Worm (Caenorhabditis elegans) whole organism, L1 larva: ENCODE measurements around the gene tre-5.

ENCODE experiments used
- C04F5.9 ChIP-seq: sonication (generic microtip); optimal IDR thresholded peaks from 2 replicates; lab custom pipeline; 2016; ENCODE audit warnings: missing genetic modification characterization, missing compliant biosample characterization
- C34B4.2 ChIP-seq: sonication (generic microtip); optimal IDR thresholded peaks from 2 replicates; lab custom pipeline; 2017; ENCODE audit warnings: mild to moderate bottlenecking, missing genetic modification characterization, missing compliant biosample characterization
- F16B12.6 ChIP-seq: fragments of 150-350 bp; optimal IDR thresholded peaks from 2 replicates; lab custom pipeline; 2014; ENCODE audit warnings: missing biosample characterization, missing genetic modification characterization
- Y116A8C.19 ChIP-seq: sonication (generic microtip); optimal IDR thresholded peaks from 2 replicates; lab custom pipeline; 2016; ENCODE audit warnings: missing compliant biosample characterization, missing genetic modification characterization, borderline replicate concordance
- ama-1 ChIP-seq: fragments of 150-350 bp; optimal IDR thresholded peaks from 2 replicates; lab custom pipeline; 2014
- ceh-63 ChIP-seq: fragments of 200-800 bp; sonication (Bioruptor generic); optimal IDR thresholded peaks from 2 replicates; lab custom pipeline; 2018; ENCODE audit warnings: mild to moderate bottlenecking, missing genetic modification characterization, missing compliant biosample characterization
- ceh-82 ChIP-seq, 3 experiments: fragments of 150-350 bp in 1 of 3; sonication (generic microtip) in 2 of 3; optimal IDR thresholded peaks; 2 replicates each; lab custom pipeline; 2014 to 2017; ENCODE audit warnings: missing biosample characterization in 3 of 3, missing genetic modification characterization in 3 of 3
- ceh-90 ChIP-seq: sonication (generic microtip); optimal IDR thresholded peaks from 2 replicates; lab custom pipeline; 2016; ENCODE audit warnings: missing genetic modification characterization, missing compliant biosample characterization
- dpl-1 ChIP-seq, 3 experiments: fragments of 150-350 bp in 2 of 3; sonication (generic microtip) in 1 of 3; optimal IDR thresholded peaks; 2 replicates each; lab custom pipeline; 2014 to 2017; ENCODE audit warnings: missing biosample characterization in 3 of 3, missing genetic modification characterization in 3 of 3, missing genetic modification reagents in 3 of 3
- efl-1 ChIP-seq, 4 experiments: fragments of 150-350 bp; optimal IDR thresholded peaks in 3 of 4; peaks in 1 of 4; 1 replicate in 1 of 4; 2 replicates in 3 of 4; lab custom pipeline; 2014; ENCODE audit warnings: missing biosample characterization in 2 of 4, missing genetic modification characterization in 2 of 4, missing genetic modification reagents in 2 of 4
- efl-3 ChIP-seq: fragments of 200-800 bp; sonication (Bioruptor generic); optimal IDR thresholded peaks from 2 replicates; lab custom pipeline; 2018; ENCODE audit warnings: mild to moderate bottlenecking, missing genetic modification characterization, missing compliant biosample characterization
- egl-13 ChIP-seq: sonication (generic microtip); optimal IDR thresholded peaks from 2 replicates; lab custom pipeline; 2016; ENCODE audit warnings: missing genotype, missing genetic modification reagents, missing genetic modification characterization, missing compliant biosample characterization
- egl-27 ChIP-seq, 2 experiments: fragments of 150-350 bp in 1 of 2; sonication (generic microtip); optimal IDR thresholded peaks; 3 replicates each; lab custom pipeline; 2017 to 2018; ENCODE audit warnings: missing biosample characterization in 2 of 2, missing genetic modification characterization in 2 of 2, missing genetic modification reagents in 2 of 2
- elt-2 ChIP-seq: sonication (generic microtip); optimal IDR thresholded peaks from 2 replicates; lab custom pipeline; 2016; ENCODE audit warnings: missing genetic modification characterization, mild to moderate bottlenecking, inconsistent platforms, missing compliant biosample characterization, missing genetic modification reagents
- elt-3 ChIP-seq, 6 experiments: fragments of 150-350 bp in 1 of 6; sonication (generic microtip); optimal IDR thresholded peaks; 2 replicates each; lab custom pipeline; 2017 to 2018; ENCODE audit warnings: missing biosample characterization in 6 of 6, missing genetic modification characterization in 6 of 6, inconsistent platforms in 1 of 6
- ets-5 ChIP-seq: fragments of 200-800 bp; sonication (Bioruptor generic); IDR thresholded peaks from 2 replicates; pipeline ENCODE4 v1.3.6; 2022; ENCODE audit warnings: missing genetic modification characterization, missing compliant biosample characterization
- fkh-10 ChIP-seq: sonication (generic microtip); optimal IDR thresholded peaks from 2 replicates; lab custom pipeline; 2017; ENCODE audit warnings: missing biosample characterization, missing genetic modification reagents, missing genetic modification characterization
- fkh-4 ChIP-seq: sonication (generic microtip); optimal IDR thresholded peaks from 2 replicates; lab custom pipeline; 2016; ENCODE audit warnings: missing compliant biosample characterization, missing genetic modification characterization, borderline replicate concordance
- fkh-8 ChIP-seq: sonication (generic microtip); optimal IDR thresholded peaks from 2 replicates; lab custom pipeline; 2016; ENCODE audit warnings: mild to moderate bottlenecking, missing genetic modification characterization, missing compliant biosample characterization
- hlh-17 ChIP-seq: fragments of 200-800 bp; sonication (Bioruptor generic); optimal IDR thresholded peaks from 2 replicates; lab custom pipeline; 2018; ENCODE audit warnings: missing genetic modification characterization, mild to moderate bottlenecking, missing compliant biosample characterization, moderate library complexity, borderline replicate concordance
- jun-1 ChIP-seq: fragments of 150-350 bp; optimal IDR thresholded peaks from 2 replicates; lab custom pipeline; 2014; ENCODE audit warnings: missing biosample characterization, missing genetic modification reagents, missing genetic modification characterization
- lin-14 ChIP-seq: fragments of 200-800 bp; sonication (Bioruptor generic); optimal IDR thresholded peaks from 2 replicates; lab custom pipeline; 2018; ENCODE audit warnings: mild to moderate bottlenecking, missing genetic modification characterization, moderate library complexity, missing compliant biosample characterization
- lin-15B ChIP-seq: fragments of 150-350 bp; sonication (generic microtip); optimal IDR thresholded peaks from 3 replicates; lab custom pipeline; 2014; ENCODE audit warnings: missing biosample characterization, missing genetic modification characterization
- lir-3 ChIP-seq: sonication (generic microtip); optimal IDR thresholded peaks from 2 replicates; lab custom pipeline; 2016; ENCODE audit warnings: mild to moderate bottlenecking, missing genetic modification characterization, moderate library complexity, missing compliant biosample characterization; ENCODE audit not compliant: poor library complexity
- lsy-2 ChIP-seq, 2 experiments: fragments of 150-350 bp; optimal IDR thresholded peaks; 2 replicates each; lab custom pipeline; 2014; ENCODE audit warnings: missing biosample characterization in 2 of 2, missing genetic modification characterization in 2 of 2
- mab-9 ChIP-seq: fragments of 200-800 bp; sonication (Bioruptor generic); IDR thresholded peaks from 2 replicates; pipeline ENCODE4 v1.3.6; 2022; ENCODE audit warnings: missing genetic modification reagents, missing genetic modification characterization, missing compliant biosample characterization
- mep-1 ChIP-seq: fragments of 150-350 bp; optimal IDR thresholded peaks from 2 replicates; lab custom pipeline; 2014; ENCODE audit warnings: missing biosample characterization, missing genetic modification characterization
- nhr-11 ChIP-seq: fragments of 150-350 bp; optimal IDR thresholded peaks from 2 replicates; lab custom pipeline; 2014; ENCODE audit warnings: missing biosample characterization, missing genetic modification characterization
- nhr-12 ChIP-seq: sonication (generic microtip); optimal IDR thresholded peaks from 2 replicates; lab custom pipeline; 2017; ENCODE audit warnings: missing biosample characterization, missing genetic modification characterization
- nhr-19 ChIP-seq: fragments of 200-800 bp; sonication (Bioruptor generic); conservative IDR thresholded peaks from 2 replicates; pipeline ENCODE4 v1.3.6; 2022; ENCODE audit warnings: missing genetic modification characterization, missing compliant biosample characterization
- nhr-20 ChIP-seq: sonication (generic microtip); optimal IDR thresholded peaks from 2 replicates; lab custom pipeline; 2016; ENCODE audit warnings: mild to moderate bottlenecking, missing genetic modification characterization, missing compliant biosample characterization
- nhr-237 ChIP-seq: fragments of 150-350 bp; optimal IDR thresholded peaks from 2 replicates; lab custom pipeline; 2014; ENCODE audit warnings: missing biosample characterization, missing genetic modification characterization
- nhr-28 ChIP-seq: fragments of 150-350 bp; optimal IDR thresholded peaks from 2 replicates; lab custom pipeline; 2014; ENCODE audit warnings: missing biosample characterization, missing genetic modification characterization
- nhr-47 ChIP-seq: sonication (generic microtip); optimal IDR thresholded peaks from 2 replicates; lab custom pipeline; 2016; ENCODE audit warnings: mild to moderate bottlenecking, missing genetic modification characterization, moderate library complexity, missing compliant biosample characterization
- nhr-71 ChIP-seq: sonication (generic microtip); optimal IDR thresholded peaks from 2 replicates; lab custom pipeline; 2016; ENCODE audit warnings: mild to moderate bottlenecking, missing genetic modification characterization, moderate library complexity, missing compliant biosample characterization
- nhr-84 ChIP-seq: sonication (generic microtip); optimal IDR thresholded peaks from 2 replicates; lab custom pipeline; 2017; ENCODE audit warnings: missing biosample characterization, missing genetic modification characterization
- nhr-85 ChIP-seq: sonication (generic microtip); peaks from one replicate; lab custom pipeline; 2016; ENCODE audit warnings: missing genetic modification characterization, inconsistent platforms, missing compliant biosample characterization
- pax-3 ChIP-seq: fragments of 200-800 bp; sonication (Bioruptor generic); optimal IDR thresholded peaks from 2 replicates; lab custom pipeline; 2018; ENCODE audit warnings: mild to moderate bottlenecking, missing genetic modification characterization, moderate library complexity, missing compliant biosample characterization
- pqm-1 ChIP-seq: sonication (generic microtip); optimal IDR thresholded peaks from 3 replicates; lab custom pipeline; 2017; ENCODE audit warnings: missing biosample characterization, missing genetic modification characterization
- rnt-1 ChIP-seq: sonication (generic microtip); optimal IDR thresholded peaks from 2 replicates; lab custom pipeline; 2016; ENCODE audit warnings: mild to moderate bottlenecking, missing genetic modification characterization, moderate library complexity, missing compliant biosample characterization
- snpc-4 ChIP-seq: fragments of 150-350 bp; optimal IDR thresholded peaks from 2 replicates; lab custom pipeline; 2014; ENCODE audit warnings: missing biosample characterization, missing genetic modification characterization
- snu-23 ChIP-seq: sonication (generic microtip); optimal IDR thresholded peaks from 2 replicates; lab custom pipeline; 2016; ENCODE audit warnings: missing genetic modification characterization, missing compliant biosample characterization
- sptf-1 ChIP-seq: fragments of 150-350 bp; optimal IDR thresholded peaks from 2 replicates; lab custom pipeline; 2014; ENCODE audit warnings: missing biosample characterization, missing genetic modification characterization
- sup-37 ChIP-seq: fragments of 200-800 bp; sonication (Bioruptor generic); optimal IDR thresholded peaks from 2 replicates; lab custom pipeline; 2018; ENCODE audit warnings: mild to moderate bottlenecking, missing genetic modification characterization, missing compliant biosample characterization
- unc-130 ChIP-seq: fragments of 150-350 bp; optimal IDR thresholded peaks from 2 replicates; lab custom pipeline; 2017; ENCODE audit warnings: missing biosample characterization, missing genetic modification characterization, inconsistent platforms
- unc-30 ChIP-seq: sonication (generic microtip); optimal IDR thresholded peaks from 2 replicates; lab custom pipeline; 2017; ENCODE audit warnings: missing biosample characterization, missing genetic modification characterization
- unc-62 ChIP-seq: fragments of 150-350 bp; optimal IDR thresholded peaks from 2 replicates; lab custom pipeline; 2014; ENCODE audit warnings: missing biosample characterization, missing genetic modification reagents, missing genetic modification characterization
- unc-86 ChIP-seq: sonication (generic microtip); optimal IDR thresholded peaks from 2 replicates; lab custom pipeline; 2016; ENCODE audit warnings: missing genetic modification characterization, missing compliant biosample characterization
- vab-15 ChIP-seq: sonication (generic microtip); optimal IDR thresholded peaks from 2 replicates; lab custom pipeline; 2017; ENCODE audit warnings: missing genotype, mild to moderate bottlenecking, missing genetic modification characterization, missing compliant biosample characterization
- xbp-1 ChIP-seq: sonication (generic microtip); optimal IDR thresholded peaks from 2 replicates; lab custom pipeline; 2016; ENCODE audit warnings: missing genetic modification characterization, missing compliant biosample characterization
- ztf-4 ChIP-seq: fragments of 150-350 bp; optimal IDR thresholded peaks from 2 replicates; lab custom pipeline; 2014; ENCODE audit warnings: missing biosample characterization, missing genetic modification characterization

tre-5 gene

ce11 chrII:97992-98763 is 43.1 kb upstream of the tre-5 start, which contains the start of the genes luc-7L3 and sftb-6 (continued):
- TF ChIP-seq nhr-20 (tag; lab: Kevin White, UChicago) (peak; percentile 62), nhr-47 (peak; percentile 89), ceh-63 (GFP tag; lab: Kevin White, UChicago) (no peak), C04F5.9 (tag; lab: Kevin White, UChicago) (peak; percentile 54), dpl-1 (GFP tag; optimal IDR thresholded peaks at IDR 0.05; lab: Kevin White, UChicago) (peak; percentile 40 to 68 (median 50)), nhr-12 (no peak), ceh-90 (tag; lab: Kevin White, UChicago) (peak; percentile 44), lir-3 (tag; lab: Kevin White, UChicago) (no peak), F16B12.6 (tag; lab: Kevin White, UChicago) (peak; percentile 28), hlh-17 (no peak), ets-5 (GFP tag; lab: Robert Waterston, UW) (no peak), unc-130 (tag; lab: Kevin White, UChicago) (no peak), egl-27 (tag; optimal IDR thresholded peaks at IDR 0.05; lab: Kevin White, UChicago) (no peak), Y116A8C.19 (tag; lab: Kevin White, UChicago) (no peak), mab-9 (GFP tag; lab: Robert Waterston, UW) (peak; percentile 74; the same call in 1 of the 2 replicates), lin-14 (GFP tag; lab: Kevin White, UChicago) (no peak), nhr-237 (tag; lab: Kevin White, UChicago) (no peak), sup-37 (GFP tag; lab: Kevin White, UChicago) (peak; percentile 50), vab-15 (no peak), nhr-28 (tag; lab: Kevin White, UChicago) (no peak), lsy-2 (tag; optimal IDR thresholded peaks at IDR 0.05; lab: Kevin White, UChicago) (peak; percentile 74 to 81), elt-3 (tag; optimal IDR thresholded peaks at IDR 0.05; lab: Kevin White, UChicago) (no peak), mep-1 (tag; lab: Kevin White, UChicago) (peak; percentile 55), pax-3 (tag; lab: Kevin White, UChicago) (peak; percentile 46), jun-1 (tag; lab: Kevin White, UChicago) (no peak), nhr-84 (tag; lab: Kevin White, UChicago) (no peak), unc-86 (tag; lab: Kevin White, UChicago) (peak; percentile 53), ceh-82 (tag; optimal IDR thresholded peaks at IDR 0.05; lab: Kevin White, UChicago) (peak in 2 of 3 experiments; percentile 25 to 33), nhr-19 (GFP tag; lab: Robert Waterston, UW) (peak; percentile 75), ztf-4 (tag; lab: Kevin White, UChicago) (no peak), xbp-1 (tag; lab: Kevin White, UChicago) (peak; percentile 74), lin-15B (tag; lab: Kevin White, UChicago) (peak; percentile 28), efl-1 (optimal IDR thresholded peaks at IDR 0.05; lab: Kevin White, UChicago) (peak; percentile 38 to 48), efl-1 (GFP tag; optimal IDR thresholded peaks at IDR 0.05 in 1 of 2; lab: Kevin White, UChicago) (peak; percentile 61 to 87), elt-2 (tag; lab: Kevin White, UChicago) (peak; percentile 9), C34B4.2 (tag; lab: Kevin White, UChicago) (no peak), fkh-8 (tag; lab: Kevin White, UChicago) (peak; percentile 76), unc-30 (tag; lab: Kevin White, UChicago) (no peak), unc-62 (GFP tag; lab: Kevin White, UChicago) (no peak), sptf-1 (no peak), fkh-4 (tag; lab: Kevin White, UChicago) (no peak), nhr-71 (tag; lab: Kevin White, UChicago) (peak; percentile 84), snu-23 (GFP tag; lab: Kevin White, UChicago) (peak; percentile 73), ama-1 (lab: Kevin White, UChicago) (no peak), pqm-1 (tag; lab: Kevin White, UChicago) (no peak), fkh-10 (GFP tag; lab: Kevin White, UChicago) (no peak), efl-3 (GFP tag; lab: Kevin White, UChicago) (no peak), nhr-85 (peak; percentile 86), nhr-11 (tag; lab: Kevin White, UChicago) (no peak), egl-13 (tag; lab: Kevin White, UChicago) (peak; percentile 55), snpc-4 (tag; lab: Kevin White, UChicago) (no peak), rnt-1 (tag; lab: Kevin White, UChicago) (peak; percentile 19)
